Fruit fly (Drosophila melanogaster) whole organism, embryonic: ENCODE results near the gene CG5445.
A peak's percentile ranks its signal among the peaks of the same experiment; 100 is the strongest.

Experiments used
- Awh ChIP-seq: fragments of 200-800 bp; sonication (Bioruptor generic); IDR thresholded peaks from 2 replicates; pipeline ENCODE4, ENCODE4 v1.3.6; 2022; ENCODE audit warnings: missing biosample characterization, missing genetic modification characterization
- CG10321 ChIP-seq: fragments of 200-800 bp; sonication (Bioruptor generic); IDR thresholded peaks from 2 replicates; pipeline ENCODE4 v1.3.6; 2022; ENCODE audit warnings: missing biosample characterization, missing genetic modification characterization
- CG13775 ChIP-seq: fragments of 200-800 bp; sonication (Bioruptor generic); optimal IDR thresholded peaks from 3 replicates; lab custom pipeline; 2017; ENCODE audit warnings: missing biosample characterization, mild to moderate bottlenecking, missing genetic modification characterization
- CG14710 ChIP-seq: fragments of 200-800 bp; sonication (Bioruptor generic); optimal IDR thresholded peaks from 3 replicates; lab custom pipeline; 2019; ENCODE audit warnings: missing biosample characterization, mild to moderate bottlenecking, missing genetic modification characterization, moderate library complexity
- CG2120 ChIP-seq: fragments of 200-800 bp; sonication (Bioruptor generic); optimal IDR thresholded peaks from 3 replicates; lab custom pipeline; 2016; ENCODE audit warnings: missing biosample characterization, missing genetic modification characterization
- CG2678 ChIP-seq: fragments of 200-800 bp; sonication (Bioruptor generic); optimal IDR thresholded peaks from 3 replicates; lab custom pipeline; 2019; ENCODE audit warnings: missing biosample characterization, mild to moderate bottlenecking, missing genetic modification characterization, moderate library complexity
- CG30403 ChIP-seq: fragments of 200-800 bp; sonication (Bioruptor generic); optimal IDR thresholded peaks from 3 replicates; lab custom pipeline; 2016; ENCODE audit warnings: missing biosample characterization, missing genetic modification characterization
- CG32532 ChIP-seq: fragments of 200-800 bp; sonication (Bioruptor generic); IDR thresholded peaks from 2 replicates; pipeline ENCODE4 v1.3.6; 2022; ENCODE audit warnings: missing biosample characterization, missing genetic modification characterization
- CG3281 ChIP-seq: fragments of 200-800 bp; sonication (Bioruptor generic); optimal IDR thresholded peaks from 3 replicates; lab custom pipeline; 2017; ENCODE audit warnings: missing biosample characterization, mild to moderate bottlenecking, missing genetic modification characterization
- CG3726 ChIP-seq: fragments of 200-800 bp; sonication (Bioruptor generic); IDR thresholded peaks from 3 replicates; pipeline ENCODE4, ENCODE4 v1.3.6; 2022; ENCODE audit warnings: missing biosample characterization, missing genetic modification characterization
- CG4360 ChIP-seq: fragments of 200-800 bp; sonication (Bioruptor generic); IDR thresholded peaks from 2 replicates; pipeline ENCODE4 v1.3.6; 2022; ENCODE audit warnings: missing biosample characterization, missing genetic modification characterization
- CG5245 ChIP-seq: fragments of 200-800 bp; sonication (Bioruptor generic); optimal IDR thresholded peaks from 3 replicates; lab custom pipeline; 2016; ENCODE audit warnings: missing biosample characterization, missing genetic modification characterization
- CG7372 ChIP-seq: fragments of 200-800 bp; sonication (Bioruptor generic); IDR thresholded peaks from 2 replicates; pipeline ENCODE4 v1.3.6; 2022; ENCODE audit warnings: missing biosample characterization, missing genetic modification characterization
- CG8089 ChIP-seq: fragments of 200-800 bp; sonication (Bioruptor generic); optimal IDR thresholded peaks from 3 replicates; lab custom pipeline; 2016; ENCODE audit warnings: missing biosample characterization, missing genetic modification characterization
- CG9215 ChIP-seq: fragments of 200-800 bp; sonication (Bioruptor generic); IDR thresholded peaks from 2 replicates; pipeline ENCODE4 v1.3.6; 2022; ENCODE audit warnings: missing biosample characterization, missing genetic modification characterization
- CrebB ChIP-seq: fragments of 200-800 bp; sonication (Bioruptor generic); optimal IDR thresholded peaks from 3 replicates; lab custom pipeline; 2018; ENCODE audit warnings: missing biosample characterization, mild to moderate bottlenecking, missing genetic modification characterization
- Dad ChIP-seq: fragments of 200-800 bp; sonication (Bioruptor generic); optimal IDR thresholded peaks from 3 replicates; lab custom pipeline; 2016; ENCODE audit warnings: missing biosample characterization, missing genetic modification characterization
- Dip2 ChIP-seq: fragments of 200-800 bp; sonication (Bioruptor generic); IDR thresholded peaks from 2 replicates; pipeline ENCODE4 v1.3.6; 2022; ENCODE audit warnings: missing biosample characterization, missing genetic modification characterization
- Dip3 ChIP-seq: fragments of 200-800 bp; sonication (Bioruptor generic); optimal IDR thresholded peaks from 3 replicates; lab custom pipeline; 2016; ENCODE audit warnings: missing biosample characterization, missing genetic modification characterization
- Drgx ChIP-seq: fragments of 200-800 bp; sonication (Bioruptor generic); IDR thresholded peaks from 2 replicates; pipeline ENCODE4 v1.3.6; 2022; ENCODE audit warnings: missing biosample characterization, missing genetic modification characterization
- Ets65A ChIP-seq: fragments of 200-800 bp; sonication (Bioruptor generic); peaks from one replicate; lab custom pipeline; 2016; ENCODE audit warnings: missing biosample characterization, missing genetic modification characterization
- Fer2 ChIP-seq: fragments of 200-800 bp; sonication (Bioruptor generic); optimal IDR thresholded peaks from 2 replicates; lab custom pipeline; 2018; ENCODE audit warnings: missing biosample characterization, mild to moderate bottlenecking, missing genetic modification characterization, moderate library complexity
- MTF-1 ChIP-seq: fragments of 200-800 bp; sonication (Bioruptor generic); optimal IDR thresholded peaks from 2 replicates; lab custom pipeline; 2018; ENCODE audit warnings: missing biosample characterization, mild to moderate bottlenecking, missing genetic modification characterization, borderline replicate concordance
- Med ChIP-seq: fragments of 200-800 bp; sonication (Bioruptor generic); peaks from one replicate; lab custom pipeline; 2016; ENCODE audit warnings: missing biosample characterization, missing genetic modification characterization, mild to moderate bottlenecking, inconsistent platforms, moderate library complexity
- Neu2 ChIP-seq: fragments of 200-800 bp; sonication (Bioruptor generic); optimal IDR thresholded peaks from 3 replicates; lab custom pipeline; 2016; ENCODE audit warnings: missing biosample characterization, missing genetic modification characterization, borderline replicate concordance
- Nf-YB ChIP-seq: fragments of 200-800 bp; sonication (Bioruptor generic); optimal IDR thresholded peaks from 3 replicates; lab custom pipeline; 2019; ENCODE audit warnings: missing biosample characterization, mild to moderate bottlenecking, missing genetic modification characterization, moderate library complexity
- Sry-β ChIP-seq: fragments of 200-800 bp; sonication (Bioruptor generic); optimal IDR thresholded peaks from 2 replicates; lab custom pipeline; 2018; ENCODE audit warnings: missing biosample characterization, mild to moderate bottlenecking, missing genetic modification characterization, moderate library complexity
- Trl ChIP-seq, 3 experiments: fragments of >200 bp in 2 of 3; fragments of 200-800 bp in 1 of 3; sonication (Bioruptor generic) in 1 of 3; optimal IDR thresholded peaks; 2 replicates in 1 of 3; 3 replicates in 2 of 3; lab custom pipeline; 2016 to 2017; ENCODE audit warnings: missing biosample characterization in 1 of 3, missing genetic modification characterization in 1 of 3
- ab ChIP-seq: fragments of 200-800 bp; sonication (Bioruptor generic); optimal IDR thresholded peaks from 2 replicates; lab custom pipeline; 2016; ENCODE audit warnings: missing biosample characterization, missing genetic modification characterization
- ac ChIP-seq: fragments of 200-800 bp; sonication (Bioruptor generic); optimal IDR thresholded peaks from 3 replicates; lab custom pipeline; 2017; ENCODE audit warnings: missing biosample characterization, mild to moderate bottlenecking, missing genetic modification characterization
- al ChIP-seq: fragments of 200-800 bp; sonication (Bioruptor generic); IDR thresholded peaks from 2 replicates; pipeline ENCODE4 v1.3.6; 2022; ENCODE audit warnings: missing biosample characterization, missing genetic modification characterization
- ase ChIP-seq: fragments of 200-800 bp; sonication (Bioruptor generic); IDR thresholded peaks from 3 replicates; pipeline ENCODE4 v1.3.6; 2022; ENCODE audit warnings: missing biosample characterization, missing genetic modification characterization
- chif ChIP-seq, 2 experiments: fragments of 200-800 bp; sonication (Bioruptor generic); optimal IDR thresholded peaks; 3 replicates each; lab custom pipeline; 2016; ENCODE audit warnings: missing biosample characterization in 2 of 2, missing genetic modification characterization in 2 of 2
- chn ChIP-seq: fragments of 200-800 bp; sonication (Bioruptor generic); optimal IDR thresholded peaks from 2 replicates; lab custom pipeline; 2016; ENCODE audit warnings: missing biosample characterization, missing genetic modification characterization
- cwo ChIP-seq: fragments of 200-800 bp; sonication (Bioruptor generic); optimal IDR thresholded peaks from 3 replicates; lab custom pipeline; 2017; ENCODE audit warnings: missing biosample characterization, missing genetic modification characterization, mild to moderate bottlenecking, moderate library complexity, missing genetic modification reagents
- eve ChIP-seq, 2 experiments: fragments of >200 bp; optimal IDR thresholded peaks; 2 replicates each; lab custom pipeline; 2017; ENCODE audit warnings: missing biosample characterization in 2 of 2, missing genetic modification characterization in 2 of 2
- ftz-f1 ChIP-seq: fragments of 200-800 bp; sonication (Bioruptor generic); optimal IDR thresholded peaks from 2 replicates; lab custom pipeline; 2016; ENCODE audit warnings: missing biosample characterization, missing genetic modification characterization
- grau ChIP-seq: fragments of 200-800 bp; optimal IDR thresholded peaks from 3 replicates; lab custom pipeline; 2019; ENCODE audit warnings: missing biosample characterization, mild to moderate bottlenecking, missing genetic modification characterization, moderate library complexity
- grn ChIP-seq: fragments of 200-800 bp; sonication (Bioruptor generic); optimal IDR thresholded peaks from 3 replicates; lab custom pipeline; 2017; ENCODE audit warnings: missing biosample characterization, missing genetic modification characterization
- hb ChIP-seq: fragments of 200-800 bp; sonication (Bioruptor generic); IDR thresholded peaks from 3 replicates; pipeline ENCODE4 v1.3.6; 2022; ENCODE audit warnings: missing biosample characterization, missing genetic modification characterization; ENCODE audit not compliant: partially characterized antibody
- lola ChIP-seq, 3 experiments: fragments of >200 bp in 2 of 3; fragments of 200-800 bp in 1 of 3; sonication (Bioruptor generic) in 1 of 3; optimal IDR thresholded peaks; 2 replicates each; lab custom pipeline; 2017 to 2019; ENCODE audit warnings: missing biosample characterization in 3 of 3, missing genetic modification characterization in 3 of 3, mild to moderate bottlenecking in 1 of 3, moderate library complexity in 1 of 3
- pum ChIP-seq: fragments of 200-800 bp; sonication (Bioruptor generic); optimal IDR thresholded peaks from 2 replicates; lab custom pipeline; 2016; ENCODE audit warnings: missing biosample characterization, missing genetic modification characterization
- scrt ChIP-seq: fragments of 200-800 bp; sonication (Bioruptor generic); optimal IDR thresholded peaks from 2 replicates; lab custom pipeline; 2018; ENCODE audit warnings: missing biosample characterization, mild to moderate bottlenecking, missing genetic modification characterization, moderate library complexity
- sens ChIP-seq: fragments of 200-800 bp; sonication (Bioruptor generic); peaks from one replicate; lab custom pipeline; 2016; ENCODE audit warnings: missing biosample characterization, missing genetic modification characterization
- slou ChIP-seq: fragments of 200-800 bp; sonication (Bioruptor generic); optimal IDR thresholded peaks from 3 replicates; lab custom pipeline; 2016; ENCODE audit warnings: missing biosample characterization, missing genetic modification characterization
- sob ChIP-seq: fragments of 200-800 bp; sonication (Bioruptor generic); IDR thresholded peaks from 2 replicates; pipeline ENCODE4 v1.3.6; 2022; ENCODE audit warnings: missing biosample characterization, missing genetic modification characterization
- tin ChIP-seq: fragments of 200-800 bp; sonication (Bioruptor generic); optimal IDR thresholded peaks from 3 replicates; lab custom pipeline; 2016; ENCODE audit warnings: missing biosample characterization, missing genetic modification characterization
- tio ChIP-seq: fragments of 200-800 bp; sonication (Bioruptor generic); optimal IDR thresholded peaks from 2 replicates; lab custom pipeline; 2017; ENCODE audit warnings: missing biosample characterization, missing genetic modification characterization, inconsistent platforms
- vfl ChIP-seq: fragments of 200-800 bp; sonication (Bioruptor generic); optimal IDR thresholded peaks from 2 replicates; lab custom pipeline; 2016; ENCODE audit warnings: missing biosample characterization, missing genetic modification characterization
- wor ChIP-seq: fragments of 200-800 bp; sonication (Bioruptor generic); IDR thresholded peaks from 2 replicates; pipeline ENCODE4 v1.3.6; 2022; ENCODE audit warnings: missing biosample characterization, missing genetic modification characterization
- zfh1 ChIP-seq: fragments of 200-800 bp; sonication (Bioruptor generic); IDR thresholded peaks from 3 replicates; pipeline ENCODE4 v1.3.6; 2022; ENCODE audit warnings: missing biosample characterization, missing genetic modification characterization

Gene CG5445

dm6 chrX:17322852-17323251 lies 40.6 kb downstream of the CG5445 start:
- TF ChIP-seq CG3281 (no peak), zfh1 (GFP tag; lab: Robert Waterston, UW) (no peak), chif (GFP tag; optimal IDR thresholded peaks at IDR 0.05; lab: Kevin White, UChicago) (no peak), CG5245 (GFP tag; lab: Kevin White, UChicago) (no peak), ase (no peak), CG2678 (no peak), CG9215 (GFP tag; lab: Robert Waterston, UW) (0 out of 2 replicates have a peak, but pooled peaks have one; percentile 14), sob (no peak), Fer2 (tag; lab: Kevin White, UChicago) (no peak), ftz-f1 (GFP tag; lab: Kevin White, UChicago) (no peak), eve (GFP tag; optimal IDR thresholded peaks at IDR 0.05; lab: Kevin White, UChicago) (peak in 1 of 2 experiments; percentile 4), Med (peak; percentile 29), MTF-1 (GFP tag; lab: Kevin White, UChicago) (no peak), Nf-YB (GFP tag; lab: Kevin White, UChicago) (peak; percentile 2), Dip2 (GFP tag; lab: Robert Waterston, UW) (no peak), al (GFP tag; lab: Robert Waterston, UW) (no peak), pum (no peak), sens (peak; percentile 58), CG7372 (GFP tag; lab: Robert Waterston, UW) (no peak), chn (no peak), vfl (no peak), CG14710 (tag; lab: Kevin White, UChicago) (no peak), Trl (optimal IDR thresholded peaks at IDR 0.05; lab: Kevin White, UChicago) (no peak), Trl (GFP tag; optimal IDR thresholded peaks at IDR 0.05; lab: Kevin White, UChicago) (no peak), CrebB (tag; lab: Kevin White, UChicago) (no peak), CG3726 (GFP tag; lab: Robert Waterston, UW) (no peak), lola (GFP tag; optimal IDR thresholded peaks at IDR 0.05; lab: Kevin White, UChicago) (no peak), CG10321 (GFP tag; lab: Robert Waterston, UW) (no peak), Ets65A (GFP tag; lab: Kevin White, UChicago) (peak; percentile 83), hb (GFP tag; lab: Robert Waterston, UW) (no peak)

dm6 chrX:17329933-17330674 lies 47.8 kb downstream of the CG5445 start:
- no peak for TF ChIP-seq Awh (GFP tag; lab: Robert Waterston, UW)
- peak; percentile 58 for TF ChIP-seq scrt
- TF ChIP-seq Neu2, result no peak
- no peak for TF ChIP-seq Drgx (GFP tag; lab: Robert Waterston, UW)
- TF ChIP-seq ab (GFP tag; lab: Kevin White, UChicago), result no peak
- peak; percentile 36 for TF ChIP-seq tin
- TF ChIP-seq CG13775, result peak; percentile 30
- TF ChIP-seq cwo, result peak; percentile 35
- no peak for TF ChIP-seq wor (GFP tag; lab: Robert Waterston, UW)
- TF ChIP-seq CG4360 (GFP tag; lab: Robert Waterston, UW), result no peak
- TF ChIP-seq ac (GFP tag; lab: Kevin White, UChicago), result no peak
- TF ChIP-seq chn, result no peak
- no peak for TF ChIP-seq slou (GFP tag; lab: Kevin White, UChicago)
- no peak for TF ChIP-seq Sry-β (GFP tag; lab: Kevin White, UChicago)
- TF ChIP-seq grn (GFP tag; lab: Kevin White, UChicago), result no peak
- no peak for TF ChIP-seq CG8089 (GFP tag; lab: Kevin White, UChicago)
- no peak for TF ChIP-seq Dad
- TF ChIP-seq CG30403 (GFP tag; lab: Kevin White, UChicago), result peak; percentile 53
- peak; percentile 29 for TF ChIP-seq tio
- peak; percentile 75 for TF ChIP-seq grau
- peak; percentile 65 for TF ChIP-seq CG2120
- peak; percentile 71 for TF ChIP-seq CG32532
- peak; percentile 20 for TF ChIP-seq Dip3
